Worm (Caenorhabditis elegans): Measurements from ENCODE around the gene T04A8.13.

DNA sequence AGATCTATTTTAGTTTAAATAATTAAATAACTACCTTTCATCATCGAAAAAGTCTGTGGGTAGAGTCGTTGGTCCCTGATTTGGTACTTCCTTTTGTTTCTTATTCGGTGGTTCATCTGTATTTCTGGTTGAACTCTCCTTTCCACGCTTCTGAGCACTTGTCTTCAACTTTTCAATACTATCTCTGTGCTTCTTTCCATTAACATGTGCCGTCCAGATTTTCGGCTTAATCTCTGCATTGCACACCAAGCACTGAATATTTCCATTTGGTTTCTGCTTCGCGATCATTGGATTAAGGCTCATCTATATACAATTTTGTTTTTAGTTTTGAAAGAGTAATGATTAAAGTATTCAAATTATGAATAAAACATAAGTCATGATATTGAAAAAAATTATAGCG, 6.9 kb upstream of the T04A8.13 start, which contains the start of gene sel-13:
- TF ChIP-seq unc-3 (GFP tag; conservative IDR thresholded peaks at IDR 0.05) (no peak), unc-3 (tag; optimal IDR thresholded peaks at IDR 0.05) (no peak), unc-55 (GFP tag; optimal IDR thresholded peaks at IDR 0.05) (no peak), pqm-1 (tag; optimal IDR thresholded peaks at IDR 0.05) (no peak), ceh-6 (GFP tag; optimal IDR thresholded peaks at IDR 0.05) (no peak), nhr-11 (tag; optimal IDR thresholded peaks at IDR 0.05) (no peak), fax-1 (tag; optimal IDR thresholded peaks at IDR 0.05) (no peak), odd-2 (tag; optimal IDR thresholded peaks at IDR 0.05) (no peak)

All from whole organism, late embryonic.